Fruit fly (Drosophila melanogaster) ovary, adult (tissue): ENCODE measurements around the gene CG31016.

ENCODE experiments used
- CG17801 ChIP-seq: fragments of 200-800 bp; optimal IDR thresholded peaks from 2 replicates; lab custom pipeline; 2019; ENCODE audit warnings: missing biosample characterization, mild to moderate bottlenecking, missing genetic modification characterization, moderate library complexity; ENCODE audit not compliant: partially characterized antibody

The CG31016 gene

dm6 chr3R:30649661-30650060, 43.7 kb downstream of the CG31016 start, which contains the start of gene CG34433:
TSS of gene CG34433 (plus strand) at chr3R:30649961.
- TF ChIP-seq CG17801, result no peak
